Worm (Caenorhabditis elegans) whole organism, mixed stage, embryonic: ENCODE data around the gene K03B4.1.

ENCODE experiments used
- drap-1 ChIP-seq: fragments of 200-800 bp; sonication (Bioruptor generic); optimal IDR thresholded peaks from 3 replicates; lab custom pipeline; 2018; ENCODE audit warnings: mild to moderate bottlenecking, missing genetic modification characterization, missing compliant biosample characterization
- elt-1 ChIP-seq: sonication (generic microtip); optimal IDR thresholded peaks from 2 replicates; lab custom pipeline; 2017; ENCODE audit warnings: missing genetic modification characterization, mild to moderate bottlenecking, missing compliant biosample characterization, antibody characterized with exemption, moderate library complexity, borderline replicate concordance; ENCODE audit not compliant: insufficient read depth
- elt-3 ChIP-seq: fragments of 150-350 bp; optimal IDR thresholded peaks from 2 replicates; lab custom pipeline; 2014; ENCODE audit warnings: missing biosample characterization, missing genetic modification characterization
- lin-13 ChIP-seq: fragments of 150-350 bp; optimal IDR thresholded peaks from 2 replicates; lab custom pipeline; 2014; ENCODE audit warnings: missing biosample characterization, missing genetic modification characterization
- mab-5 ChIP-seq: fragments of 150-350 bp; optimal IDR thresholded peaks from 2 replicates; lab custom pipeline; 2014; ENCODE audit warnings: missing biosample characterization, missing genetic modification characterization
- mep-1 ChIP-seq: fragments of 150-350 bp; optimal IDR thresholded peaks from 2 replicates; lab custom pipeline; 2017; ENCODE audit warnings: missing biosample characterization, missing genetic modification reagents, missing genetic modification characterization, inconsistent platforms
- nhr-12 ChIP-seq: fragments of 150-350 bp; optimal IDR thresholded peaks from 2 replicates; lab custom pipeline; 2014; ENCODE audit warnings: missing biosample characterization, missing genetic modification characterization
- nhr-28 ChIP-seq: fragments of 150-350 bp; optimal IDR thresholded peaks from 2 replicates; lab custom pipeline; 2014; ENCODE audit warnings: missing biosample characterization, missing genetic modification characterization
- pha-4 ChIP-seq: fragments of 150-350 bp; optimal IDR thresholded peaks from 2 replicates; lab custom pipeline; 2018; ENCODE audit warnings: missing biosample characterization, missing genetic modification reagents, missing genetic modification characterization
- unc-62 ChIP-seq: fragments of 150-350 bp; optimal IDR thresholded peaks from 2 replicates; lab custom pipeline; 2014; ENCODE audit warnings: missing biosample characterization, missing genetic modification reagents, missing genetic modification characterization

DNA sequence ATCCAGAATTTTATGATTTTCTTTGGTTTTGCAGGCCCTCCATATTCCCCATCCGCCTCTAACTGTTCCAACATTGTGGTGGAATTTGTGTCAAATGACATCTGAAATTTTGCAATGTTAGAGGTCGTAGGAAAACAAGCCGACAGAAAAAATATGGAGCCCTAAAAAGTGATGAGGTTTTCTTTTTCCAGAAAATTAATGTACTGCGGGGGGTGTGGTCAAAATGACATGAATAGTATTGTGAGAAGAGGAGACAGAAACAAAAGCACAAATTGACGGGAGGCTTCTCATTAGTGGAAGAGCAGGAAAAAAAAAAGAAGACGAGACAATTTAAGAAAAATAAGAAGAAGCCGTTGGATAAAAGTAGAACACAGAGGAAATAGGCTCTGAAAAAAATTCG is 11.1 kb downstream of the K03B4.1 start, which contains the start of gene ZC266.1:
- TF ChIP-seq unc-62 (GFP tag; lab: Kevin White, UChicago) (no peak), nhr-28 (tag; lab: Kevin White, UChicago) (no peak), mep-1 (tag; lab: Kevin White, UChicago) (no peak), drap-1 (no peak), mab-5 (no peak), lin-13 (no peak), nhr-12 (tag; lab: Kevin White, UChicago) (no peak), elt-3 (tag; lab: Kevin White, UChicago) (no peak), elt-1 (tag; lab: Kevin White, UChicago) (no peak), pha-4 (tag; lab: Kevin White, UChicago) (no peak)
